Fruit fly (Drosophila melanogaster) whole organism, adult: ENCODE results near the gene sud1.

Source experiments
- CG11617 ChIP-seq: fragments of 200-800 bp; sonication (Bioruptor generic); optimal IDR thresholded peaks from 2 replicates; lab custom pipeline; 2017; ENCODE audit warnings: mild to moderate bottlenecking, missing biosample characterization, missing genetic modification reagents, missing genetic modification characterization
- CG12768 ChIP-seq: fragments of 200-800 bp; sonication (Bioruptor generic); optimal IDR thresholded peaks from 2 replicates; lab custom pipeline; 2017; ENCODE audit warnings: missing biosample characterization, missing genetic modification characterization, mild to moderate bottlenecking, moderate library complexity, missing genetic modification reagents
- CG14711 ChIP-seq: fragments of 200-800 bp; sonication (Bioruptor generic); optimal IDR thresholded peaks from 2 replicates; lab custom pipeline; 2018; ENCODE audit warnings: missing biosample characterization, mild to moderate bottlenecking, missing genetic modification characterization, moderate library complexity
- CG1620 ChIP-seq: fragments of 200-800 bp; sonication (Bioruptor generic); optimal IDR thresholded peaks from 2 replicates; lab custom pipeline; 2016; ENCODE audit warnings: missing biosample characterization, missing genetic modification characterization
- CG33017 ChIP-seq: fragments of 200-800 bp; sonication (Bioruptor generic); optimal IDR thresholded peaks from 2 replicates; lab custom pipeline; 2018; ENCODE audit warnings: missing biosample characterization, mild to moderate bottlenecking, missing genetic modification characterization, moderate library complexity
- CG5204 ChIP-seq: fragments of 200-800 bp; sonication (Bioruptor generic); optimal IDR thresholded peaks from 2 replicates; lab custom pipeline; 2016; ENCODE audit warnings: missing biosample characterization, missing genetic modification characterization
- CG7045 ChIP-seq: fragments of 200-800 bp; sonication (Bioruptor generic); optimal IDR thresholded peaks from 2 replicates; lab custom pipeline; 2017; ENCODE audit warnings: missing biosample characterization, mild to moderate bottlenecking, missing genetic modification characterization
- CG7101 ChIP-seq: fragments of 200-800 bp; sonication (Bioruptor generic); optimal IDR thresholded peaks from 2 replicates; lab custom pipeline; 2018; ENCODE audit warnings: missing biosample characterization, mild to moderate bottlenecking, missing genetic modification characterization, moderate library complexity
- Clk ChIP-seq: fragments of 200-800 bp; sonication (Bioruptor generic); optimal IDR thresholded peaks from 2 replicates; lab custom pipeline; 2017; ENCODE audit warnings: missing biosample characterization, missing genetic modification characterization
- Crg-1 ChIP-seq: fragments of 200-800 bp; sonication (Bioruptor generic); optimal IDR thresholded peaks from 2 replicates; lab custom pipeline; 2016; ENCODE audit warnings: missing biosample characterization, missing genetic modification characterization
- Hr96 ChIP-seq: fragments of 200-800 bp; sonication (Bioruptor generic); optimal IDR thresholded peaks from 2 replicates; lab custom pipeline; 2016; ENCODE audit warnings: missing biosample characterization, missing genetic modification characterization
- Mnt ChIP-seq: fragments of 200-800 bp; sonication (Bioruptor generic); optimal IDR thresholded peaks from 2 replicates; lab custom pipeline; 2016; ENCODE audit warnings: missing biosample characterization, mild to moderate bottlenecking, missing genetic modification characterization
- bab1 ChIP-seq: fragments of 200-800 bp; sonication (Bioruptor generic); optimal IDR thresholded peaks from 3 replicates; lab custom pipeline; 2019; ENCODE audit warnings: missing biosample characterization, mild to moderate bottlenecking, missing genetic modification characterization, moderate library complexity
- cic ChIP-seq: fragments of 200-800 bp; sonication (Bioruptor generic); optimal IDR thresholded peaks from 2 replicates; lab custom pipeline; 2017; ENCODE audit warnings: missing biosample characterization, mild to moderate bottlenecking, missing genetic modification characterization, moderate library complexity
- cnc ChIP-seq, 2 experiments: fragments of >200 bp; optimal IDR thresholded peaks; 2 replicates each; lab custom pipeline; 2017
- kay ChIP-seq: fragments of 200-800 bp; sonication (Bioruptor generic); peaks from one replicate; lab custom pipeline; 2016; ENCODE audit warnings: missing biosample characterization, missing genetic modification characterization, borderline replicate concordance
- ovo ChIP-seq: fragments of 200-800 bp; sonication (Bioruptor generic); optimal IDR thresholded peaks from 2 replicates; lab custom pipeline; 2016; ENCODE audit warnings: missing biosample characterization, missing genetic modification characterization
- pad ChIP-seq: fragments of 200-800 bp; sonication (Bioruptor generic); optimal IDR thresholded peaks from 3 replicates; lab custom pipeline; 2017; ENCODE audit warnings: missing biosample characterization, missing genetic modification characterization, mild to moderate bottlenecking, moderate library complexity, missing genetic modification reagents
- tj ChIP-seq: fragments of 200-800 bp; sonication (Bioruptor generic); optimal IDR thresholded peaks from 3 replicates; lab custom pipeline; 2017; ENCODE audit warnings: missing biosample characterization, mild to moderate bottlenecking, missing genetic modification characterization, moderate library complexity
- toe ChIP-seq: fragments of 200-800 bp; sonication (Bioruptor generic); optimal IDR thresholded peaks from 2 replicates; lab custom pipeline; 2016; ENCODE audit warnings: missing biosample characterization, missing genetic modification characterization

Gene sud1

dm6 chr3R:24890217-24890616 lies 27.4 kb downstream of the sud1 start:
- peak; percentile 92 for TF ChIP-seq tj
- no peak for TF ChIP-seq toe (GFP tag; lab: Kevin White, UChicago)

dm6 chr3R:24889303-24889892 lies 28.3 kb downstream of the sud1 start:
- TF ChIP-seq CG33017 (no peak), CG1620 (GFP tag; lab: Kevin White, UChicago) (no peak), Mnt (GFP tag; lab: Kevin White, UChicago) (no peak), CG12768 (GFP tag; lab: Kevin White, UChicago) (no peak), bab1 (GFP tag; lab: Kevin White, UChicago) (no peak), ovo (GFP tag; lab: Kevin White, UChicago) (no peak), CG11617 (GFP tag; lab: Kevin White, UChicago) (no peak), CG5204 (GFP tag; lab: Kevin White, UChicago) (no peak), CG7045 (GFP tag; lab: Kevin White, UChicago) (no peak), cic (GFP tag; lab: Kevin White, UChicago) (no peak), Clk (GFP tag; lab: Kevin White, UChicago) (no peak), tj (no peak), Crg-1 (no peak), kay (GFP tag; lab: Kevin White, UChicago) (no peak), pad (no peak), cnc (optimal IDR thresholded peaks at IDR 0.05; lab: Kevin White, UChicago) (no peak), toe (GFP tag; lab: Kevin White, UChicago) (no peak), CG7101 (tag; lab: Kevin White, UChicago) (no peak), CG14711 (tag; lab: Kevin White, UChicago) (no peak)

DNA sequence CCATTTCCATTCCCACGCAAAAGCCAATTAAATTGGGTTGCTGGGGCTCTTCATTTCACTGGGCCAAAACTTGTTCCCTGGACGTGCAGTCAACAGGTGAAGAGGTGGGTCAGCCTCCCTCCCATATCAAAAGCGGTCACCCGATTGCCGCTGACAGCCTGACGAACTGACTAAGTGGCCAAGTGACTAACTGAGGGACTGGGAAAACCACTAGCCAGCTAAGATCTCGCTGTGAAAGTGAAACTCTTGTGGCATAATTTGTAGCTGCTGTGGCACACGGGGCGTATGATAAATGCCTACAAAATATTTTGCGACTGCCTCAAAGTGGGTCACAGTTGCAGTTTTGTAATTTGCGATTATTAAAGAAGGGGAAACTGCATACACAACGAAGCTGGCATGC lies 29.2 kb downstream of the sud1 start:
- TF ChIP-seq CG7101 (tag; lab: Kevin White, UChicago) = no peak
- TF ChIP-seq Crg-1 = no peak
- no peak for TF ChIP-seq bab1 (GFP tag; lab: Kevin White, UChicago)
- no peak for TF ChIP-seq pad
- TF ChIP-seq ovo (GFP tag; lab: Kevin White, UChicago) = no peak
- TF ChIP-seq CG11617 (GFP tag; lab: Kevin White, UChicago) = no peak
- TF ChIP-seq cnc (optimal IDR thresholded peaks at IDR 0.05; lab: Kevin White, UChicago) = no peak
- no peak for TF ChIP-seq toe (GFP tag; lab: Kevin White, UChicago)
- TF ChIP-seq Hr96 (GFP tag; lab: Kevin White, UChicago) = no peak
- TF ChIP-seq Clk (GFP tag; lab: Kevin White, UChicago) = no peak
- TF ChIP-seq CG33017 = no peak
- no peak for TF ChIP-seq CG12768 (GFP tag; lab: Kevin White, UChicago)
- TF ChIP-seq cic (GFP tag; lab: Kevin White, UChicago) = no peak
- no peak for TF ChIP-seq CG5204 (GFP tag; lab: Kevin White, UChicago)
- no peak for TF ChIP-seq tj
- TF ChIP-seq CG1620 (GFP tag; lab: Kevin White, UChicago) = no peak
- TF ChIP-seq CG14711 (tag; lab: Kevin White, UChicago) = no peak
- no peak for TF ChIP-seq kay (GFP tag; lab: Kevin White, UChicago)
- no peak for TF ChIP-seq Mnt (GFP tag; lab: Kevin White, UChicago)

dm6 chr3R:24886470-24886869 lies 31.2 kb downstream of the sud1 start:
- TF ChIP-seq Crg-1 = no peak
- no peak for TF ChIP-seq toe (GFP tag; lab: Kevin White, UChicago)
- no peak for TF ChIP-seq CG12768 (GFP tag; lab: Kevin White, UChicago)
- no peak for TF ChIP-seq CG7101 (tag; lab: Kevin White, UChicago)
- TF ChIP-seq CG14711 (tag; lab: Kevin White, UChicago) = no peak
- TF ChIP-seq bab1 (GFP tag; lab: Kevin White, UChicago) = no peak
- no peak for TF ChIP-seq CG1620 (GFP tag; lab: Kevin White, UChicago)
- no peak for TF ChIP-seq tj
- no peak for TF ChIP-seq kay (GFP tag; lab: Kevin White, UChicago)
- TF ChIP-seq cic (GFP tag; lab: Kevin White, UChicago) = no peak
- TF ChIP-seq CG11617 (GFP tag; lab: Kevin White, UChicago) = no peak
- no peak for TF ChIP-seq CG5204 (GFP tag; lab: Kevin White, UChicago)
- no peak for TF ChIP-seq ovo (GFP tag; lab: Kevin White, UChicago)
- TF ChIP-seq Mnt (GFP tag; lab: Kevin White, UChicago) = no peak
- no peak for TF ChIP-seq Hr96 (GFP tag; lab: Kevin White, UChicago)
- TF ChIP-seq CG33017 = no peak
- no peak for TF ChIP-seq Clk (GFP tag; lab: Kevin White, UChicago)
- no peak for TF ChIP-seq cnc (optimal IDR thresholded peaks at IDR 0.05; lab: Kevin White, UChicago)
- no peak for TF ChIP-seq CG7045 (GFP tag; lab: Kevin White, UChicago)
- no peak for TF ChIP-seq pad

- TF ChIP-seq Hr96 (GFP tag; lab: Kevin White, UChicago) (no peak), tj (peak; percentile 90)
Measured at dm6 chr3R:24878655-24879054, 39.0 kb downstream of the sud1 start.

dm6 chr3R:24876843-24877457 lies 40.7 kb downstream of the sud1 start, which contains the start of the genes CG11089 and CG31381:
Gene CG11089 (plus strand): TSS chr3R:24877045.
Gene CG31381 (plus strand): TSS chr3R:24877045.
- peak; percentile 46 for TF ChIP-seq tj
- peak; percentile 80 for TF ChIP-seq Mnt (GFP tag; lab: Kevin White, UChicago)
- no peak for TF ChIP-seq Hr96 (GFP tag; lab: Kevin White, UChicago)
